Fruit fly (Drosophila melanogaster) whole organism, adult: ENCODE data around the gene Best4.
A peak's percentile ranks its signal among the peaks of the same experiment; 100 is the strongest.

ENCODE experiments used
- CG11617 ChIP-seq: fragments of 200-800 bp; sonication (Bioruptor generic); optimal IDR thresholded peaks from 2 replicates; lab custom pipeline; 2017; ENCODE audit warnings: mild to moderate bottlenecking, missing biosample characterization, missing genetic modification reagents, missing genetic modification characterization
- CG12768 ChIP-seq: fragments of 200-800 bp; sonication (Bioruptor generic); optimal IDR thresholded peaks from 2 replicates; lab custom pipeline; 2017; ENCODE audit warnings: missing biosample characterization, missing genetic modification characterization, mild to moderate bottlenecking, moderate library complexity, missing genetic modification reagents
- CG14711 ChIP-seq: fragments of 200-800 bp; sonication (Bioruptor generic); optimal IDR thresholded peaks from 2 replicates; lab custom pipeline; 2018; ENCODE audit warnings: missing biosample characterization, mild to moderate bottlenecking, missing genetic modification characterization, moderate library complexity
- CG33017 ChIP-seq: fragments of 200-800 bp; sonication (Bioruptor generic); optimal IDR thresholded peaks from 2 replicates; lab custom pipeline; 2018; ENCODE audit warnings: missing biosample characterization, mild to moderate bottlenecking, missing genetic modification characterization, moderate library complexity
- CG5204 ChIP-seq: fragments of 200-800 bp; sonication (Bioruptor generic); optimal IDR thresholded peaks from 2 replicates; lab custom pipeline; 2016; ENCODE audit warnings: missing biosample characterization, missing genetic modification characterization
- CG7045 ChIP-seq: fragments of 200-800 bp; sonication (Bioruptor generic); optimal IDR thresholded peaks from 2 replicates; lab custom pipeline; 2017; ENCODE audit warnings: missing biosample characterization, mild to moderate bottlenecking, missing genetic modification characterization
- CG7101 ChIP-seq: fragments of 200-800 bp; sonication (Bioruptor generic); optimal IDR thresholded peaks from 2 replicates; lab custom pipeline; 2018; ENCODE audit warnings: missing biosample characterization, mild to moderate bottlenecking, missing genetic modification characterization, moderate library complexity
- Clk ChIP-seq: fragments of 200-800 bp; sonication (Bioruptor generic); optimal IDR thresholded peaks from 2 replicates; lab custom pipeline; 2017; ENCODE audit warnings: missing biosample characterization, missing genetic modification characterization
- Crg-1 ChIP-seq: fragments of 200-800 bp; sonication (Bioruptor generic); optimal IDR thresholded peaks from 2 replicates; lab custom pipeline; 2016; ENCODE audit warnings: missing biosample characterization, missing genetic modification characterization
- Hr96 ChIP-seq: fragments of 200-800 bp; sonication (Bioruptor generic); optimal IDR thresholded peaks from 2 replicates; lab custom pipeline; 2016; ENCODE audit warnings: missing biosample characterization, missing genetic modification characterization
- Mnt ChIP-seq: fragments of 200-800 bp; sonication (Bioruptor generic); optimal IDR thresholded peaks from 2 replicates; lab custom pipeline; 2016; ENCODE audit warnings: missing biosample characterization, mild to moderate bottlenecking, missing genetic modification characterization
- bab1 ChIP-seq: fragments of 200-800 bp; sonication (Bioruptor generic); optimal IDR thresholded peaks from 3 replicates; lab custom pipeline; 2019; ENCODE audit warnings: missing biosample characterization, mild to moderate bottlenecking, missing genetic modification characterization, moderate library complexity
- cic ChIP-seq: fragments of 200-800 bp; sonication (Bioruptor generic); optimal IDR thresholded peaks from 2 replicates; lab custom pipeline; 2017; ENCODE audit warnings: missing biosample characterization, mild to moderate bottlenecking, missing genetic modification characterization, moderate library complexity
- cnc ChIP-seq, 2 experiments: fragments of >200 bp; optimal IDR thresholded peaks; 2 replicates each; lab custom pipeline; 2017
- kay ChIP-seq: fragments of 200-800 bp; sonication (Bioruptor generic); peaks from one replicate; lab custom pipeline; 2016; ENCODE audit warnings: missing biosample characterization, missing genetic modification characterization, borderline replicate concordance
- ovo ChIP-seq: fragments of 200-800 bp; sonication (Bioruptor generic); optimal IDR thresholded peaks from 2 replicates; lab custom pipeline; 2016; ENCODE audit warnings: missing biosample characterization, missing genetic modification characterization
- pad ChIP-seq: fragments of 200-800 bp; sonication (Bioruptor generic); optimal IDR thresholded peaks from 3 replicates; lab custom pipeline; 2017; ENCODE audit warnings: missing biosample characterization, missing genetic modification characterization, mild to moderate bottlenecking, moderate library complexity, missing genetic modification reagents
- tj ChIP-seq: fragments of 200-800 bp; sonication (Bioruptor generic); optimal IDR thresholded peaks from 3 replicates; lab custom pipeline; 2017; ENCODE audit warnings: missing biosample characterization, mild to moderate bottlenecking, missing genetic modification characterization, moderate library complexity
- toe ChIP-seq: fragments of 200-800 bp; sonication (Bioruptor generic); optimal IDR thresholded peaks from 2 replicates; lab custom pipeline; 2016; ENCODE audit warnings: missing biosample characterization, missing genetic modification characterization

Gene Best4

DNA sequence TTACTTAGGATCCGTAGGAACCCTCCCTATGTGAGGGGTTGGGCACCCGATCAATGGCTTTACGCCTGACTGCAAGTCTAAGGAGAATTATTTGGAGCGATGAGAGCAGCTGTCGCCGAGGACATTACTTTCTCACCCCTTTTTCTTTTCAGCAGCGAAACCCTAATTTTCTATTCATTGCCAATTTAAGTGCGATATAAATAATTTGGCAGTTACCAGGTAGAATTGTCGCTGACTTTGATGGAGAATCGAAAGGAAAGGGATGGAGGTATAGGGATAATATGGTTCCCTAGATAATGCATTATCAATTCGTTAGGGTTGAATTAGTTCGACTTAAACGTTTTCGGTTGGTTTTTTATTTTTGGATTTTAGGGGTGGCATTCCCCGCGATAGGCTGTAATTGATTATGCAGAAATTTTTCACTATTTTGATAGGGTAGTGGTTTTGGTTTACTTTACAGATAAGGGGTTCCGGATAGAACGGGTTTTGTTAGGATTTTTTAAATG lies 9.4 kb upstream of the Best4 start:
- TF ChIP-seq CG7101 (tag; lab: Kevin White, UChicago) (no peak), pad (GFP tag; lab: Kevin White, UChicago) (no peak), ovo (GFP tag; lab: Kevin White, UChicago) (no peak), CG12768 (GFP tag; lab: Kevin White, UChicago) (no peak), bab1 (no peak)

DNA sequence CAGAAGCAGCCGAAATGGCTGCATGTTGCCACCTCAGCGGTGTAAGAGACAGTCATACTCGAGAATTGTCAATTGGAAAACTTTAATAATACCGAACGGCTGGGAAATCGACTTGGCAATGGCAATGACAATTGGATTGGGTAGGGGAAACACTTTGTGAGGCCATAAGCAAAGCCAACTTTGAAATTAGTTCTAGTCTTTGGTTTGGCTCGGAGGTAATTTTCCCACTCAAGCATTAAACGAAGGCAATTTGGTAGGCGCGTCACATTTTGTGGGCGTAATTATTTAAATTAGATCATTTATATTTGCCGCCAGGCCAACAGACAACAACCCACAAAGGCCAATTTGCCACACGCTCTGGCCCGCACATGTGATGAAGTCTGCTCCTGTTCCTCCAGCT lies 3.9 kb downstream of the Best4 start, which contains the start of gene Best3:
Gene Best3, minus strand, starts transcription at position 101 of the 400 bp plus-strand sequence.
- TF ChIP-seq CG7045 (GFP tag; lab: Kevin White, UChicago) (no peak), ovo (GFP tag; lab: Kevin White, UChicago) (no peak), bab1 (no peak)

DNA sequence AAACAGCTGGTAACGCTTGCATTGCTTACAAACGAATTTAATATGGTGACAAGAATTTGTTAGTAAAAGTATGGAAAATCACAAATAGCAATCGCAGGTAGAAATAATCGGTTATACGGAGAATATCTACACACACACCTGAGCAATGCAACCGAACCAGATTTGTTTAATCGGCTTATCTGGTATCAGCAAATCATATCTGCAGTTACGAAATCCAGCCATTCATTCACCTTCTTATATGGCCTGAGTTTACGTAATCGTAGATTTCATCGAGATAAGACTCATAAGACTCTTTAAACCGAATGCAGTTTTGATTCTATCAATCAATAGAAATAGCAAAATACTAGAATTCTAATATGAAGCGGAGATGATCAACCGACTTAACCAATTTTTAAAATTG lies 4.9 kb downstream of the Best4 start:
- TF ChIP-seq cic (GFP tag; lab: Kevin White, UChicago) (peak; percentile 1), kay (GFP tag; lab: Kevin White, UChicago) (peak; percentile 55), Hr96 (GFP tag; lab: Kevin White, UChicago) (no peak)

dm6 chr3L:15304224-15305035 lies 5.7 kb downstream of the Best4 start, which contains the start of gene CG7255:
TSS of gene CG7255 (plus strand) at chr3L:15304255.
- TF ChIP-seq toe (GFP tag; lab: Kevin White, UChicago) (peak; percentile 16), Hr96 (GFP tag; lab: Kevin White, UChicago) (no peak), kay (GFP tag; lab: Kevin White, UChicago) (peak; percentile 92), CG33017 (no peak), Crg-1 (GFP tag; lab: Kevin White, UChicago) (no peak)

DNA sequence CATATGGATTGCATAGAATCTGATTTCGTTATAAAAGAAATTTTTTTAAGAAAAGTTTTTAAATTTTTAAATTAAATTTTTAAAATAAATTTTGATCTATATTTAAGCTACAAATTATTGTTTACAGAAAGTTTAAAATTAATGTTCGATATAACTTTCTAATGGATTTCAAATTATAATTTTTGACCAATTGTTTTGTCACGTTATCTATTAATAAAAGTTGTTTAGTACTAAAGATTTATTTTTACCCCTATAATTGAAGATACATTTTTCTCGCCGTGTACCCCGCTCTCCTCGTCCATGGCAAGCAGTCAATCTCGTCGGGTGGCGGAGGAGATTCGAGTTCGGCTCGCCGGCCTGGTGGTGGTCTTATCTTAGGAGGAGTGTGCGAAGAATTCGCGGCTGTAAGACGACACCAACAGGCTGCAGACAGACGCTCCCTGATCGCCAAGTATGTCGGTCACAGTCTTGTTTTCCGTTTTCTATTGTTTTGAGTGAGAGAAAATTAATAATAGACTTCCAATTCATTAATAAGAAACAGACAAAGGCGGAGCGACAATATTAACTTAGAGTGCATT lies 6.4 kb downstream of the Best4 start:
- TF ChIP-seq bab1 (no peak), CG11617 (GFP tag; lab: Kevin White, UChicago) (peak; percentile 3)

DNA sequence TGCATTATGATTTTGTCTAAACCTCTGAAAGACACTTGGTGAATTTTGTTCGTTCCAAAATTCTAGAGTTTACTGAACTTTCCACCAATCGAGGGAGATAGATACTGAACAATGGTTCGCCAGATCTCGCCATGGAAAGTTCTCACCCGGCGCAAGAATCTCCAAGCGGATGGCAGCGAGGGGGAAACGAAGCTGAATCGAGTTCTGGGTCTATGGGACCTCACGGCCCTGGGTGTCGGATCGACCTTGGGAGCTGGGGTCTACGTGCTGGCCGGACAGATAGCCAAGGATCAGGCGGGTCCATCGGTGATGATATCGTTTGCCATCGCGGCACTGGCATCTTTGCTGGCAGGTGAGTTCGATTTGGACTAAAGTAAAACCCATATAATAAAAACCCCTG lies 7.7 kb downstream of the Best4 start:
- TF ChIP-seq pad (GFP tag; lab: Kevin White, UChicago) (no peak), cic (GFP tag; lab: Kevin White, UChicago) (no peak), Crg-1 (GFP tag; lab: Kevin White, UChicago) (no peak), ovo (GFP tag; lab: Kevin White, UChicago) (no peak), kay (GFP tag; lab: Kevin White, UChicago) (no peak), bab1 (no peak), cnc (optimal IDR thresholded peaks at IDR 0.05; lab: Kevin White, UChicago) (no peak), CG7045 (GFP tag; lab: Kevin White, UChicago) (no peak), CG33017 (no peak), CG14711 (tag; lab: Kevin White, UChicago) (no peak), Hr96 (GFP tag; lab: Kevin White, UChicago) (no peak), toe (GFP tag; lab: Kevin White, UChicago) (no peak), CG11617 (GFP tag; lab: Kevin White, UChicago) (no peak), tj (no peak), Mnt (GFP tag; lab: Kevin White, UChicago) (no peak), CG5204 (GFP tag; lab: Kevin White, UChicago) (no peak), Clk (GFP tag; lab: Kevin White, UChicago) (no peak)

dm6 chr3L:15311457-15312368 lies 13.0 kb downstream of the Best4 start:
- no peak for TF ChIP-seq CG14711 (tag; lab: Kevin White, UChicago)
- no peak for TF ChIP-seq tj
- TF ChIP-seq Mnt (GFP tag; lab: Kevin White, UChicago): no peak
- no peak for TF ChIP-seq CG33017
- TF ChIP-seq toe (GFP tag; lab: Kevin White, UChicago): no peak
- no peak for TF ChIP-seq CG7045 (GFP tag; lab: Kevin White, UChicago)
